Fruit fly (Drosophila melanogaster) whole organism, larva: ENCODE measurements around the gene tho2.

Experiments used
- noc ChIP-seq: fragments of 200-800 bp; sonication (Bioruptor generic); optimal IDR thresholded peaks from 3 replicates; lab custom pipeline; 2019; ENCODE audit warnings: missing biosample characterization, mild to moderate bottlenecking, missing genetic modification characterization, moderate library complexity

The tho2 gene

DNA sequence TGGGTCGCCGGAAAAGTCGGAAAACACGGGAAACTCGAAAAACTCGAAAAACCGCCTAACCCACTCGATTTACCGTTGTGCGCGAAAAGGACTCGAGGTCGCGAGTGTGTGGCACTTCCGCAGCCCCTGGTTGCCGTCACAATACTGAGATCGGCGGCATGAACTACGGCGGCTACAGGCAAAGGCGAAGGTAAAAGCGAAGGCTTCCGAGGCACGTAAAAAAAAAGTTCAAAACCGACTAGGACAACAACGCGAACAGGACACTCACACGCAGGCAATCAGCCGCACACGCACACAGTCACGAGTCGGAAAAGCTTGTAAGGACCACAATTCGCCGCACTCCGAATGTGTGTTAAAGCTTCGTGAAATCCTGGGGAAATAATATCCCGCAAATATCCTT is 35.2 kb downstream of the tho2 start, which contains the start of gene dpr3:
Gene dpr3, minus strand, starts transcription at position 133 of the 400 bp plus-strand sequence.
- no peak for TF ChIP-seq noc

- no peak for TF ChIP-seq noc
Measured at dm6 chr2L:2090235-2090634, 54.8 kb downstream of the tho2 start.
